Fruit fly (Drosophila melanogaster): ENCODE data around the gene L2HGDH.

dm6 chr2L:19011895-19012645 is 37.8 kb upstream of the L2HGDH start:
- TF ChIP-seq CG8478 (optimal IDR thresholded peaks at IDR 0.05): no peak
- TF ChIP-seq CTCF (optimal IDR thresholded peaks at IDR 0.05): no peak
